Worm (Caenorhabditis elegans) whole organism, L2 larva: Measurements from ENCODE around the gene slo-1.

Experiments
- C34F6.9 ChIP-seq: fragments of 150-350 bp; optimal IDR thresholded peaks from 2 replicates; lab custom pipeline; 2014; ENCODE audit warnings: missing biosample characterization, missing genetic modification characterization
- F13H6.1 ChIP-seq: sonication (generic microtip); optimal IDR thresholded peaks from 2 replicates; lab custom pipeline; 2016; ENCODE audit warnings: missing genetic modification characterization, missing compliant biosample characterization
- R02D3.7 ChIP-seq: fragments of 150-350 bp; optimal IDR thresholded peaks from 2 replicates; lab custom pipeline; 2014; ENCODE audit warnings: missing biosample characterization, missing genetic modification characterization
- ZK546.5 ChIP-seq: sonication (generic microtip); optimal IDR thresholded peaks from 2 replicates; lab custom pipeline; 2017; ENCODE audit warnings: missing biosample characterization, missing genetic modification characterization
- aly-2 ChIP-seq: fragments of 150-350 bp; optimal IDR thresholded peaks from 2 replicates; lab custom pipeline; 2014; ENCODE audit warnings: missing biosample characterization, missing genetic modification characterization
- ama-1 ChIP-seq: fragments of 150-350 bp; optimal IDR thresholded peaks from 2 replicates; lab custom pipeline; 2018; ENCODE audit warnings: inconsistent platforms
- blmp-1 ChIP-seq: sonication (generic microtip); optimal IDR thresholded peaks from 2 replicates; lab custom pipeline; 2017; ENCODE audit warnings: missing genetic modification characterization, mild to moderate bottlenecking, missing compliant biosample characterization, antibody characterized with exemption, moderate library complexity; ENCODE audit not compliant: insufficient read depth
- ceh-82 ChIP-seq: fragments of 150-350 bp; optimal IDR thresholded peaks from 2 replicates; lab custom pipeline; 2014; ENCODE audit warnings: missing biosample characterization, missing genetic modification characterization
- crh-2 ChIP-seq: sonication (generic microtip); optimal IDR thresholded peaks from 2 replicates; lab custom pipeline; 2017; ENCODE audit warnings: missing biosample characterization, missing genetic modification characterization
- egl-27 ChIP-seq: sonication (generic microtip); optimal IDR thresholded peaks from 3 replicates; lab custom pipeline; 2017; ENCODE audit warnings: missing biosample characterization, missing genetic modification reagents, missing genetic modification characterization
- elt-1 ChIP-seq: fragments of 150-350 bp; optimal IDR thresholded peaks from 2 replicates; lab custom pipeline; 2014; ENCODE audit warnings: missing biosample characterization, missing genetic modification characterization
- elt-3 ChIP-seq: sonication (generic microtip); optimal IDR thresholded peaks from 2 replicates; lab custom pipeline; 2017; ENCODE audit warnings: missing biosample characterization, missing genetic modification characterization
- fos-1 ChIP-seq: fragments of 150-350 bp; optimal IDR thresholded peaks from 2 replicates; lab custom pipeline; 2014; ENCODE audit warnings: missing biosample characterization, missing genetic modification characterization
- gmeb-1 ChIP-seq: fragments of 150-350 bp; optimal IDR thresholded peaks from 2 replicates; lab custom pipeline; 2014; ENCODE audit warnings: missing biosample characterization, missing genetic modification characterization
- lin-13 ChIP-seq: fragments of 150-350 bp; optimal IDR thresholded peaks from 2 replicates; lab custom pipeline; 2014; ENCODE audit warnings: missing biosample characterization, missing genetic modification reagents, missing genetic modification characterization
- lsy-2 ChIP-seq, 2 experiments: fragments of 150-350 bp in 1 of 2; sonication (generic microtip) in 1 of 2; optimal IDR thresholded peaks; 2 replicates each; lab custom pipeline; 2014 to 2017; ENCODE audit warnings: missing biosample characterization in 2 of 2, missing genetic modification characterization in 2 of 2
- mab-5 ChIP-seq: fragments of 150-350 bp; optimal IDR thresholded peaks from 2 replicates; lab custom pipeline; 2014; ENCODE audit warnings: missing biosample characterization, missing genetic modification characterization
- mbf-1 ChIP-seq: sonication (generic microtip); optimal IDR thresholded peaks from 2 replicates; lab custom pipeline; 2017; ENCODE audit warnings: missing biosample characterization, missing genetic modification characterization
- mdl-1 ChIP-seq, 2 experiments: fragments of 150-350 bp in 1 of 2; sonication (generic microtip) in 1 of 2; optimal IDR thresholded peaks; 2 replicates each; lab custom pipeline; 2017; ENCODE audit warnings: missing biosample characterization in 2 of 2, missing genetic modification characterization in 2 of 2
- nhr-10 ChIP-seq: sonication (generic microtip); optimal IDR thresholded peaks from 2 replicates; lab custom pipeline; 2017; ENCODE audit warnings: missing biosample characterization, missing genetic modification characterization
- nhr-11 ChIP-seq: fragments of 150-350 bp; optimal IDR thresholded peaks from 2 replicates; lab custom pipeline; 2014; ENCODE audit warnings: missing biosample characterization, missing genetic modification characterization
- nhr-12 ChIP-seq: fragments of 150-350 bp; optimal IDR thresholded peaks from 2 replicates; lab custom pipeline; 2014; ENCODE audit warnings: missing biosample characterization, missing genetic modification characterization
- nhr-129 ChIP-seq: fragments of 150-350 bp; optimal IDR thresholded peaks from 2 replicates; lab custom pipeline; 2014; ENCODE audit warnings: missing biosample characterization, missing genetic modification characterization
- nhr-21 ChIP-seq: fragments of 150-350 bp; optimal IDR thresholded peaks from 2 replicates; lab custom pipeline; 2014; ENCODE audit warnings: missing biosample characterization, missing genetic modification characterization
- nhr-23 ChIP-seq: fragments of 150-350 bp; optimal IDR thresholded peaks from 2 replicates; lab custom pipeline; 2014; ENCODE audit warnings: missing biosample characterization, missing genetic modification reagents, missing genetic modification characterization
- nhr-25 ChIP-seq: fragments of 150-350 bp; sonication (generic microtip); optimal IDR thresholded peaks from 3 replicates; lab custom pipeline; 2014; ENCODE audit warnings: missing biosample characterization, missing genetic modification characterization
- nhr-77 ChIP-seq: fragments of 150-350 bp; optimal IDR thresholded peaks from 2 replicates; lab custom pipeline; 2014; ENCODE audit warnings: missing biosample characterization, missing genetic modification characterization
- peb-1 ChIP-seq: fragments of 150-350 bp; optimal IDR thresholded peaks from 2 replicates; lab custom pipeline; 2014; ENCODE audit warnings: missing biosample characterization, missing genetic modification characterization
- sem-4 ChIP-seq: fragments of 150-350 bp; optimal IDR thresholded peaks from 2 replicates; lab custom pipeline; 2014; ENCODE audit warnings: missing biosample characterization, missing genetic modification reagents, missing genetic modification characterization
- skn-1 ChIP-seq: sonication (generic microtip); optimal IDR thresholded peaks from 2 replicates; lab custom pipeline; 2017; ENCODE audit warnings: missing biosample characterization, missing genetic modification characterization
- sma-3 ChIP-seq: sonication (generic microtip); optimal IDR thresholded peaks from 2 replicates; lab custom pipeline; 2016; ENCODE audit warnings: missing genetic modification reagents, missing genetic modification characterization, missing compliant biosample characterization
- sma-9 ChIP-seq, 2 experiments: fragments of 150-350 bp in 1 of 2; sonication (generic microtip) in 1 of 2; optimal IDR thresholded peaks; 2 replicates each; lab custom pipeline; 2014 to 2016; ENCODE audit warnings: missing genetic modification characterization in 2 of 2, mild to moderate bottlenecking in 1 of 2, missing biosample characterization in 1 of 2, missing compliant biosample characterization in 1 of 2, missing genetic modification reagents in 1 of 2, moderate library complexity in 1 of 2
- snpc-4 ChIP-seq: fragments of 150-350 bp; optimal IDR thresholded peaks from 2 replicates; lab custom pipeline; 2014; ENCODE audit warnings: missing biosample characterization, missing genetic modification characterization
- unc-39 ChIP-seq: fragments of 150-350 bp; optimal IDR thresholded peaks from 2 replicates; lab custom pipeline; 2014; ENCODE audit warnings: missing biosample characterization, missing genetic modification characterization
- unc-55 ChIP-seq: fragments of 150-350 bp; sonication (generic microtip); optimal IDR thresholded peaks from 3 replicates; lab custom pipeline; 2014; ENCODE audit warnings: missing biosample characterization, missing genetic modification reagents, missing genetic modification characterization
- ztf-11 ChIP-seq: sonication (generic microtip); optimal IDR thresholded peaks from 2 replicates; lab custom pipeline; 2017; ENCODE audit warnings: missing biosample characterization, missing genetic modification characterization
- ztf-4 ChIP-seq: fragments of 150-350 bp; optimal IDR thresholded peaks from 2 replicates; lab custom pipeline; 2014; ENCODE audit warnings: missing biosample characterization, missing genetic modification characterization

The slo-1 gene

ce11 chrV:18491961-18492360, at the start of gene slo-1:
TSS of gene slo-1 (plus strand) at chrV:18492261.
- TF ChIP-seq ztf-4 (tag; lab: Kevin White, UChicago) (no peak), ZK546.5 (tag; lab: Kevin White, UChicago) (no peak), egl-27 (tag; lab: Kevin White, UChicago) (no peak), aly-2 (tag; lab: Kevin White, UChicago) (no peak), ztf-11 (tag; lab: Kevin White, UChicago) (no peak), C34F6.9 (no peak), nhr-77 (no peak), sma-3 (GFP tag; lab: Kevin White, UChicago) (no peak)

ce11 chrV:18444118-18444517, 47.9 kb upstream of the slo-1 start, which contains the start of gene ZK228.1:
TSS of gene ZK228.1 (plus strand) at chrV:18444418.
- no peak for TF ChIP-seq snpc-4 (tag; lab: Kevin White, UChicago)
- TF ChIP-seq nhr-12 = no peak
- TF ChIP-seq lin-13 (GFP tag; lab: Kevin White, UChicago) = no peak
- TF ChIP-seq blmp-1 = no peak
- no peak for TF ChIP-seq nhr-10 (tag; lab: Kevin White, UChicago)
- TF ChIP-seq mab-5 (tag; lab: Kevin White, UChicago) = no peak
- no peak for TF ChIP-seq mdl-1 (tag; optimal IDR thresholded peaks at IDR 0.05; lab: Kevin White, UChicago)
- TF ChIP-seq ama-1 (lab: Kevin White, UChicago) = no peak
- TF ChIP-seq R02D3.7 (tag; lab: Kevin White, UChicago) = no peak
- no peak for TF ChIP-seq elt-3 (tag; lab: Kevin White, UChicago)
- no peak for TF ChIP-seq nhr-25 (tag; lab: Kevin White, UChicago)
- no peak for TF ChIP-seq unc-39 (tag; lab: Kevin White, UChicago)
- TF ChIP-seq nhr-23 (tag; lab: Kevin White, UChicago) = no peak
- no peak for TF ChIP-seq gmeb-1 (tag; lab: Kevin White, UChicago)
- no peak for TF ChIP-seq sma-3 (GFP tag; lab: Kevin White, UChicago)
- TF ChIP-seq F13H6.1 (tag; lab: Kevin White, UChicago) = no peak
- no peak for TF ChIP-seq ZK546.5 (tag; lab: Kevin White, UChicago)
- TF ChIP-seq sma-9 (GFP tag; optimal IDR thresholded peaks at IDR 0.05; lab: Kevin White, UChicago) = no peak
- TF ChIP-seq sma-9 (tag; optimal IDR thresholded peaks at IDR 0.05; lab: Kevin White, UChicago) = no peak
- no peak for TF ChIP-seq ceh-82 (tag; lab: Kevin White, UChicago)

ce11 chrV:18456574-18456973, 35.5 kb upstream of the slo-1 start, which contains the start of gene ZK228.10:
TSS of gene ZK228.10 (plus strand) at chrV:18456874.
- TF ChIP-seq nhr-25 (tag; lab: Kevin White, UChicago) (no peak), egl-27 (tag; lab: Kevin White, UChicago) (no peak), nhr-77 (no peak), nhr-10 (tag; lab: Kevin White, UChicago) (no peak), snpc-4 (tag; lab: Kevin White, UChicago) (no peak)

- no peak for TF ChIP-seq ZK546.5 (tag; lab: Kevin White, UChicago)
- TF ChIP-seq nhr-129 (tag; lab: Kevin White, UChicago) = no peak
- TF ChIP-seq gmeb-1 (tag; lab: Kevin White, UChicago) = peak; percentile 13
- TF ChIP-seq sma-9 (GFP tag; optimal IDR thresholded peaks at IDR 0.05; lab: Kevin White, UChicago) = peak; percentile 53
- no peak for TF ChIP-seq sma-9 (tag; optimal IDR thresholded peaks at IDR 0.05; lab: Kevin White, UChicago)
- peak; percentile 86 for TF ChIP-seq fos-1 (tag; lab: Kevin White, UChicago)
- no peak for TF ChIP-seq nhr-21 (tag; lab: Kevin White, UChicago)
- peak; percentile 8 for TF ChIP-seq blmp-1
- TF ChIP-seq, all 48 proteins: peak for 4
These were observed 30.8 kb upstream of the slo-1 start, which contains the start of gene ZK228.3 for ce11 chrV:18461200-18461728. TSS of gene ZK228.3 (minus strand) at chrV:18461250.

- TF ChIP-seq gmeb-1 (tag; lab: Kevin White, UChicago) (peak; percentile 9), nhr-11 (tag; lab: Kevin White, UChicago) (no peak), peb-1 (tag; lab: Kevin White, UChicago) (no peak), fos-1 (tag; lab: Kevin White, UChicago) (peak; percentile 63)
These were observed 29.7 kb upstream of the slo-1 start, which contains the start of gene ZK228.4 for ce11 chrV:18462365-18462837. TSS of gene ZK228.4 (plus strand) at chrV:18462787.

- no peak for TF ChIP-seq elt-1 (tag; lab: Kevin White, UChicago)
- TF ChIP-seq nhr-129 (tag; lab: Kevin White, UChicago) = no peak
- no peak for TF ChIP-seq skn-1
- no peak for TF ChIP-seq ZK546.5 (tag; lab: Kevin White, UChicago)
- no peak for TF ChIP-seq unc-39 (tag; lab: Kevin White, UChicago)
- TF ChIP-seq F13H6.1 (tag; lab: Kevin White, UChicago) = no peak
- TF ChIP-seq ztf-4 (tag; lab: Kevin White, UChicago) = no peak
- no peak for TF ChIP-seq crh-2 (tag; lab: Kevin White, UChicago)
- TF ChIP-seq sem-4 (tag; lab: Kevin White, UChicago) = no peak
- no peak for TF ChIP-seq lsy-2 (tag; optimal IDR thresholded peaks at IDR 0.05; lab: Kevin White, UChicago)
- TF ChIP-seq ama-1 (lab: Kevin White, UChicago) = no peak
- TF ChIP-seq mbf-1 (tag; lab: Kevin White, UChicago) = no peak
- no peak for TF ChIP-seq unc-55 (GFP tag; lab: Kevin White, UChicago)
- TF ChIP-seq nhr-25 (tag; lab: Kevin White, UChicago) = no peak
These were observed 24.0 kb upstream of the slo-1 start, which contains the start of gene ZK228.13 for ce11 chrV:18468097-18468496. TSS of gene ZK228.13 (minus strand) at chrV:18468197.
